Worm (Caenorhabditis elegans) whole organism, young adult: Measurements from ENCODE around the gene srxa-10.

Experiments
- dpff-1 ChIP-seq: sonication (generic microtip); optimal IDR thresholded peaks from 2 replicates; lab custom pipeline; 2017; ENCODE audit warnings: mild to moderate bottlenecking, missing genetic modification characterization, missing compliant biosample characterization
- ekl-4 ChIP-seq: fragments of 200-800 bp; sonication (Bioruptor generic); IDR thresholded peaks from 2 replicates; pipeline ENCODE4 v1.3.6; 2022; ENCODE audit warnings: missing genetic modification reagents, missing genetic modification characterization, missing compliant biosample characterization
- mxl-1 ChIP-seq: sonication (generic microtip); optimal IDR thresholded peaks from 2 replicates; lab custom pipeline; 2016; ENCODE audit warnings: missing genetic modification characterization, missing compliant biosample characterization
- sdz-38 ChIP-seq: sonication (generic microtip); optimal IDR thresholded peaks from 2 replicates; lab custom pipeline; 2016; ENCODE audit warnings: missing genotype, missing genetic modification characterization, missing compliant biosample characterization

DNA sequence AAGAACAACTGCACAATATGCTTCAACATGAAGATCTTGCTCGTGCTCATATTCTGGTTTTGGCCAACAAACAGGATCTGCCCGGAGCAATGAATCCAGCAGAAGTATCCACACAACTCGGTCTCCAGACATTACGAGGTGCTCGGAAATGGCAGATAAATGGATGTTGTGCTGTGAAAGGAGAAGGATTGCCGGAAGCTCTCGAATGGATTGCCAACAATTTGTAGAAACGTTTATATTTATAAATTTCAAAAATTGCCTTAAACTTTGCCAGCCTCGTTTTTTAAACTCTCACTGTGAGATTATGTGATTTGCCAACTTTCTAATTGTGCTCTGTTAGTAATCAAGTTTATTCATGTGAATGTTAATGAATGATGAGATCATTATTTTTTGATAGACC, 27.4 kb upstream of the srxa-10 start:
- TF ChIP-seq ekl-4 (GFP tag; lab: Robert Waterston, UW) (no peak), dpff-1 (no peak), sdz-38 (tag; lab: Kevin White, UChicago) (no peak), mxl-1 (tag; lab: Kevin White, UChicago) (no peak)
